Worm (Caenorhabditis elegans): ENCODE data around the gene C31H2.3.

ce11 chrX:5190061-5190460 lies 35.9 kb upstream of the C31H2.3 start:
- TF ChIP-seq unc-62 (GFP tag; optimal IDR thresholded peaks at IDR 0.05) = no peak
- TF ChIP-seq sea-2 (GFP tag; optimal IDR thresholded peaks at IDR 0.05) = no peak
- TF ChIP-seq nhr-25 (tag; optimal IDR thresholded peaks at IDR 0.05) = no peak
- no peak for TF ChIP-seq mdl-1 (tag; optimal IDR thresholded peaks at IDR 0.05)
- TF ChIP-seq daf-12 (tag; optimal IDR thresholded peaks at IDR 0.05) = no peak
- no peak for TF ChIP-seq aly-2 (tag; optimal IDR thresholded peaks at IDR 0.05)
- no peak for TF ChIP-seq lin-39 (tag; optimal IDR thresholded peaks at IDR 0.05)
- no peak for TF ChIP-seq elt-3 (tag; optimal IDR thresholded peaks at IDR 0.05)
- no peak for TF ChIP-seq pqm-1 (tag; optimal IDR thresholded peaks at IDR 0.05)
- no peak for TF ChIP-seq unc-39 (tag; optimal IDR thresholded peaks at IDR 0.05)
- no peak for TF ChIP-seq ztf-11 (tag; optimal IDR thresholded peaks at IDR 0.05)
- TF ChIP-seq nhr-28 (tag; optimal IDR thresholded peaks at IDR 0.05) = no peak
- no peak for TF ChIP-seq nhr-67 (tag; optimal IDR thresholded peaks at IDR 0.05)
- TF ChIP-seq nhr-237 (tag; optimal IDR thresholded peaks at IDR 0.05) = no peak
